Worm (Caenorhabditis elegans) whole organism, L4 larva: ENCODE results near the gene ZC262.13.
"Not testable (repeated sequence)": the region's sequence is repeated elsewhere in the genome, so short reads cannot be mapped to it uniquely, and the experiment has no call there.

Experiments
- aha-1 ChIP-seq: fragments of 150-350 bp; peaks from one replicate; lab custom pipeline; 2014; ENCODE audit warnings: missing biosample characterization, missing genetic modification characterization
- duxl-1 ChIP-seq: sonication (generic microtip); optimal IDR thresholded peaks from 2 replicates; lab custom pipeline; 2016; ENCODE audit warnings: mild to moderate bottlenecking, missing genetic modification characterization, moderate library complexity, missing compliant biosample characterization; ENCODE audit not compliant: poor library complexity
- pha-4 ChIP-seq, 2 experiments: fragments of 150-350 bp in 1 of 2; fragments of 200-800 bp in 1 of 2; sonication (Bioruptor generic) in 1 of 2; IDR thresholded peaks in 1 of 2; optimal IDR thresholded peaks in 1 of 2; 2 replicates each; pipeline versions ENCODE4 v1.3.6 to Lab custom; 2014 to 2022; ENCODE audit warnings: missing genetic modification characterization in 2 of 2, missing genetic modification reagents in 2 of 2, missing biosample characterization in 1 of 2, missing compliant biosample characterization in 1 of 2

- not testable (repeated sequence) for TF ChIP-seq pha-4 (GFP tag; IDR thresholded peaks at IDR 0.05; lab: Robert Waterston, UW); pha-4 (tag; optimal IDR thresholded peaks at IDR 0.05; lab: Kevin White, UChicago); aha-1 (tag; lab: Kevin White, UChicago); duxl-1 (tag; lab: Kevin White, UChicago)
These were observed 13.4 kb downstream of the ZC262.13 start, which contains the start of gene clc-28 for ce11 chrIII:8339372-8339771.
